Worm (Caenorhabditis elegans) whole organism, L4 larva: ENCODE results near the gene pot-1.

ENCODE experiments used
- D1046.2 ChIP-seq: fragments of 200-800 bp; sonication (Bioruptor generic); IDR thresholded peaks from 2 replicates; pipeline ENCODE4 v1.3.6; 2022; ENCODE audit warnings: missing genetic modification characterization, missing compliant biosample characterization
- F37D6.2 ChIP-seq: sonication (generic microtip); optimal IDR thresholded peaks from 2 replicates; lab custom pipeline; 2016; ENCODE audit warnings: mild to moderate bottlenecking, missing genetic modification characterization, missing compliant biosample characterization
- F44E2.7 ChIP-seq: fragments of 200-800 bp; sonication (Bioruptor generic); IDR thresholded peaks from 2 replicates; pipeline ENCODE4 v2.1.2; 2022; ENCODE audit warnings: missing genetic modification characterization, missing compliant biosample characterization
- R02D3.7 ChIP-seq: fragments of 150-350 bp; sonication (generic microtip); optimal IDR thresholded peaks from 3 replicates; lab custom pipeline; 2014; ENCODE audit warnings: missing biosample characterization, missing genetic modification characterization
- Y105C5A.15 ChIP-seq: fragments of 200-800 bp; sonication (Bioruptor generic); IDR thresholded peaks from 2 replicates; pipeline ENCODE4 v1.3.6; 2022; ENCODE audit warnings: missing genetic modification characterization, missing compliant biosample characterization
- Y48G9A.11 ChIP-seq: fragments of 200-800 bp; sonication (Bioruptor generic); IDR thresholded peaks from 2 replicates; pipeline ENCODE4 v1.3.6; 2022; ENCODE audit warnings: missing genetic modification reagents, missing genetic modification characterization, missing compliant biosample characterization
- aly-2 ChIP-seq: sonication (generic microtip); optimal IDR thresholded peaks from 2 replicates; lab custom pipeline; 2018; ENCODE audit warnings: missing biosample characterization, missing genetic modification characterization
- ceh-20 ChIP-seq: fragments of 200-800 bp; sonication (Bioruptor generic); IDR thresholded peaks from 2 replicates; pipeline ENCODE4 v1.3.6; 2022; ENCODE audit warnings: missing genetic modification reagents, missing genetic modification characterization, missing compliant biosample characterization
- ceh-44 ChIP-seq: fragments of 200-800 bp; sonication (Bioruptor generic); IDR thresholded peaks from 2 replicates; pipeline ENCODE4 v1.3.6; 2022; ENCODE audit warnings: missing genetic modification reagents, missing genetic modification characterization, missing compliant biosample characterization
- ces-1 ChIP-seq: fragments of 150-350 bp; sonication (generic microtip); optimal IDR thresholded peaks from 4 replicates; lab custom pipeline; 2014; ENCODE audit warnings: missing biosample characterization, missing genetic modification reagents, missing genetic modification characterization
- ctbp-1 ChIP-seq: fragments of 200-800 bp; sonication (Bioruptor generic); IDR thresholded peaks from 2 replicates; pipeline ENCODE4 v1.3.6; 2022; ENCODE audit warnings: missing genetic modification reagents, missing genetic modification characterization, missing compliant biosample characterization
- daf-16 ChIP-seq, 3 experiments: sonication (generic microtip); optimal IDR thresholded peaks; 2 replicates each; lab custom pipeline; 2016 to 2017; ENCODE audit warnings: missing genetic modification characterization in 3 of 3, missing genetic modification reagents in 3 of 3, mild to moderate bottlenecking in 2 of 3, missing compliant biosample characterization in 2 of 3, missing biosample characterization in 1 of 3, moderate library complexity in 1 of 3
- dmd-8 ChIP-seq: fragments of 200-800 bp; sonication (Bioruptor generic); IDR thresholded peaks from 2 replicates; pipeline ENCODE4 v1.3.6; 2022; ENCODE audit warnings: missing genetic modification characterization, missing compliant biosample characterization
- dmd-9 ChIP-seq: fragments of 200-800 bp; sonication (Bioruptor generic); IDR thresholded peaks from 2 replicates; pipeline ENCODE4 v1.3.6; 2022; ENCODE audit warnings: missing genetic modification reagents, missing genetic modification characterization, missing compliant biosample characterization
- egl-43 ChIP-seq: fragments of 200-800 bp; sonication (Bioruptor generic); IDR thresholded peaks from 2 replicates; pipeline ENCODE4 v1.3.6; 2022; ENCODE audit warnings: missing genetic modification reagents, missing genetic modification characterization, missing compliant biosample characterization
- hif-1 ChIP-seq, 2 experiments: sonication (generic microtip); optimal IDR thresholded peaks; 2 replicates each; lab custom pipeline; 2016 to 2017; ENCODE audit warnings: missing compliant biosample characterization in 2 of 2, missing genetic modification characterization in 2 of 2, missing genetic modification reagents in 2 of 2, missing genotype in 2 of 2, mild to moderate bottlenecking in 1 of 2
- hlh-30 ChIP-seq: sonication (generic microtip); optimal IDR thresholded peaks from 2 replicates; lab custom pipeline; 2017; ENCODE audit warnings: antibody characterized with exemption, mild to moderate bottlenecking, missing genetic modification characterization, missing compliant biosample characterization; ENCODE audit not compliant: insufficient read depth
- jun-1 ChIP-seq: fragments of 150-350 bp; optimal IDR thresholded peaks from 2 replicates; lab custom pipeline; 2014; ENCODE audit warnings: missing biosample characterization, missing genetic modification reagents, missing genetic modification characterization
- lir-3 ChIP-seq: sonication (generic microtip); optimal IDR thresholded peaks from 2 replicates; lab custom pipeline; 2016; ENCODE audit warnings: mild to moderate bottlenecking, missing genetic modification characterization, missing compliant biosample characterization
- lsy-2 ChIP-seq, 2 experiments: fragments of 150-350 bp in 1 of 2; sonication (generic microtip) in 1 of 2; optimal IDR thresholded peaks; 2 replicates each; lab custom pipeline; 2014 to 2017; ENCODE audit warnings: missing biosample characterization in 2 of 2, missing genetic modification characterization in 2 of 2
- mxl-3 ChIP-seq: fragments of 200-800 bp; sonication (Bioruptor generic); optimal IDR thresholded peaks from 2 replicates; lab custom pipeline; 2018; ENCODE audit warnings: mild to moderate bottlenecking, missing genetic modification characterization, missing compliant biosample characterization
- nhr-102 ChIP-seq: sonication (generic microtip); optimal IDR thresholded peaks from 2 replicates; lab custom pipeline; 2016; ENCODE audit warnings: mild to moderate bottlenecking, missing genetic modification characterization, moderate library complexity, missing compliant biosample characterization
- nhr-11 ChIP-seq: fragments of 150-350 bp; optimal IDR thresholded peaks from 2 replicates; lab custom pipeline; 2014; ENCODE audit warnings: missing biosample characterization, missing genetic modification characterization
- nhr-111 ChIP-seq: fragments of 200-800 bp; sonication (Bioruptor generic); optimal IDR thresholded peaks from 2 replicates; lab custom pipeline; 2018; ENCODE audit warnings: mild to moderate bottlenecking, missing genetic modification characterization, missing compliant biosample characterization
- nhr-6 ChIP-seq: fragments of 150-350 bp; optimal IDR thresholded peaks from 2 replicates; lab custom pipeline; 2014; ENCODE audit warnings: missing biosample characterization, missing genetic modification characterization
- pha-4 ChIP-seq, 2 experiments: fragments of 150-350 bp in 1 of 2; fragments of 200-800 bp in 1 of 2; sonication (Bioruptor generic) in 1 of 2; IDR thresholded peaks in 1 of 2; optimal IDR thresholded peaks in 1 of 2; 2 replicates each; pipeline versions ENCODE4 v1.3.6 to Lab custom; 2014 to 2022; ENCODE audit warnings: missing genetic modification characterization in 2 of 2, missing genetic modification reagents in 2 of 2, missing biosample characterization in 1 of 2, missing compliant biosample characterization in 1 of 2
- skn-1 ChIP-seq: fragments of 150-350 bp; optimal IDR thresholded peaks from 2 replicates; lab custom pipeline; 2014; ENCODE audit warnings: missing biosample characterization, missing genetic modification characterization
- tra-1 ChIP-seq: fragments of 200-800 bp; sonication (Bioruptor generic); IDR thresholded peaks from 2 replicates; pipeline ENCODE4 v1.3.6; 2022; ENCODE audit warnings: missing genetic modification reagents, missing genetic modification characterization, missing compliant biosample characterization
- unc-62 ChIP-seq, 3 experiments: fragments of 150-350 bp in 1 of 3; sonication (generic microtip); optimal IDR thresholded peaks in 2 of 3; peaks in 1 of 3; 1 replicate in 1 of 3; 2 replicates in 2 of 3; lab custom pipeline; 2014 to 2017; ENCODE audit warnings: missing biosample characterization in 3 of 3, missing genetic modification characterization in 3 of 3, missing genetic modification reagents in 3 of 3, missing genotype in 1 of 3
- zfp-2 ChIP-seq: sonication (generic microtip); optimal IDR thresholded peaks from 2 replicates; lab custom pipeline; 2016; ENCODE audit warnings: mild to moderate bottlenecking, missing genetic modification characterization, missing compliant biosample characterization
- zfp-3 ChIP-seq: fragments of 200-800 bp; sonication (Bioruptor generic); conservative IDR thresholded peaks from 2 replicates; pipeline ENCODE4 v1.3.6; 2022; ENCODE audit warnings: missing genetic modification reagents, missing genetic modification characterization, missing compliant biosample characterization
- ztf-11 ChIP-seq: fragments of 150-350 bp; optimal IDR thresholded peaks from 2 replicates; lab custom pipeline; 2014; ENCODE audit warnings: missing biosample characterization, missing genetic modification characterization

pot-1 gene

DNA sequence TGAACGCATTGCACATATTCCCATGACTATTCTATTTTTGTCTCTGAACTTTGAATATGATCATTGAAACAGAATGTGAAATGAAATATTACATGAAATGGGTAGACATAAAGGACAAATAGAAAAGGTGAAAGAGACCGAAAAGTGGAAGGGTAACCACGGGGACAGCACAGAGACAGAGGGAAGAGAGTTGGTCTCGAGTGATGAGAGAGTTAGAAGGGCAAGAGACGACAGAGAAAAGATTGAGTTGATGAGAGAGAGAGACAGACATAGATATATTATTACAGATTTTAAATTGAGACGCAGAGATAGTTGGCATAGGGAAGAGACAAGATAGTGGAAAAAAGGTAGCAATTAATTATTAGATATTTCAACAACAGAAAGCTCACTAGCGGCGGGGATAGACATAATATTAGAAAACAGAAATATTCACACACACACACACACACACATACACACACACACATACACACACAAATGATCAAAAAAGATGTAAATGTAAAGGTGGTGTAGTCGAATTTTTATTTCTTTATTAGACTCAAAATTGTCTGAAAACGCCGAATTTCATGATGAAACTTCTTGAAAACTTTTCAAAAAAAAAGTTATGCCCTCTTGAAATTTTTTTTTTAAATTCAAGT, 16.7 kb downstream of the pot-1 start (continued):
- TF ChIP-seq ctbp-1 (GFP tag; lab: Robert Waterston, UW) = no peak
- TF ChIP-seq ceh-20 = no peak
- peak; percentile 46; the same call in 1 of the 2 replicates for TF ChIP-seq tra-1 (GFP tag; lab: Robert Waterston, UW)

ce11 chrIII:7114952-7115488, 18.5 kb downstream of the pot-1 start, which contains the start of gene nhr-10:
TSS of gene nhr-10 (minus strand) at chrIII:7115438.
- no peak for TF ChIP-seq lir-3 (tag; lab: Kevin White, UChicago)
- no peak for TF ChIP-seq dmd-8 (GFP tag; lab: Robert Waterston, UW)
- no peak for TF ChIP-seq nhr-111 (GFP tag; lab: Kevin White, UChicago)
- peak; percentile 34 for TF ChIP-seq nhr-11 (tag; lab: Kevin White, UChicago)
- TF ChIP-seq F44E2.7 (GFP tag; lab: Robert Waterston, UW) = no peak
- TF ChIP-seq nhr-6 (tag; lab: Kevin White, UChicago) = no peak
- TF ChIP-seq nhr-102 = no peak
- TF ChIP-seq lsy-2 (tag; optimal IDR thresholded peaks at IDR 0.05; lab: Kevin White, UChicago) = peak in 1 of 2 experiments; percentile 44
- no peak for TF ChIP-seq Y105C5A.15 (GFP tag; lab: Robert Waterston, UW)
- no peak for TF ChIP-seq tra-1 (GFP tag; lab: Robert Waterston, UW)
- TF ChIP-seq skn-1 (tag; lab: Kevin White, UChicago) = no peak
- no peak for TF ChIP-seq ctbp-1 (GFP tag; lab: Robert Waterston, UW)
- TF ChIP-seq zfp-3 = no peak
- 0 out of 2 replicates have a peak, but pooled peaks have one; percentile 45 for TF ChIP-seq egl-43 (GFP tag; lab: Robert Waterston, UW)
- TF ChIP-seq ztf-11 (tag; lab: Kevin White, UChicago) = no peak
- no peak for TF ChIP-seq ceh-44 (GFP tag; lab: Robert Waterston, UW)
- no peak for TF ChIP-seq D1046.2 (GFP tag; lab: Robert Waterston, UW)
- no peak for TF ChIP-seq daf-16 (GFP tag; optimal IDR thresholded peaks at IDR 0.05; lab: Kevin White, UChicago)
- no peak for TF ChIP-seq daf-16 (tag; optimal IDR thresholded peaks at IDR 0.05; lab: Kevin White, UChicago)
- TF ChIP-seq aly-2 = no peak
- no peak for TF ChIP-seq R02D3.7 (tag; lab: Kevin White, UChicago)
- TF ChIP-seq ces-1 (GFP tag; lab: Kevin White, UChicago) = peak; percentile 7
- TF ChIP-seq F37D6.2 (tag; lab: Kevin White, UChicago) = no peak
- no peak for TF ChIP-seq pha-4 (GFP tag; IDR thresholded peaks at IDR 0.05; lab: Robert Waterston, UW)
- no peak for TF ChIP-seq pha-4 (tag; optimal IDR thresholded peaks at IDR 0.05; lab: Kevin White, UChicago)
- no peak for TF ChIP-seq Y48G9A.11 (GFP tag; lab: Robert Waterston, UW)
- TF ChIP-seq hif-1 (tag; optimal IDR thresholded peaks at IDR 0.05; lab: Kevin White, UChicago) = no peak

ce11 chrIII:7112285-7112684, 21.2 kb downstream of the pot-1 start:
- peak in 1 of 2 experiments; percentile 91 for TF ChIP-seq unc-62 (GFP tag; optimal IDR thresholded peaks at IDR 0.05 in 1 of 2; lab: Kevin White, UChicago)
- no peak for TF ChIP-seq unc-62 (tag; optimal IDR thresholded peaks at IDR 0.05; lab: Kevin White, UChicago)
- TF ChIP-seq hlh-30 (tag; lab: Kevin White, UChicago) = no peak
- TF ChIP-seq ces-1 (GFP tag; lab: Kevin White, UChicago) = no peak
- no peak for TF ChIP-seq zfp-2 (tag; lab: Kevin White, UChicago)
- no peak for TF ChIP-seq dmd-9 (GFP tag; lab: Robert Waterston, UW)
- TF ChIP-seq zfp-3 = no peak
- TF ChIP-seq egl-43 (GFP tag; lab: Robert Waterston, UW) = no peak
- no peak for TF ChIP-seq Y105C5A.15 (GFP tag; lab: Robert Waterston, UW)

ce11 chrIII:7111793-7112192, 21.7 kb downstream of the pot-1 start, which contains the start of gene B0280.7:
TSS of gene B0280.7 (minus strand) at chrIII:7111893.
- TF ChIP-seq zfp-2 (tag; lab: Kevin White, UChicago) (no peak), egl-43 (GFP tag; lab: Robert Waterston, UW) (no peak), mxl-3 (GFP tag; lab: Kevin White, UChicago) (no peak), jun-1 (tag; lab: Kevin White, UChicago) (no peak), ztf-11 (tag; lab: Kevin White, UChicago) (no peak)
- TF ChIP-seq, all 104 proteins: peak for 0
